Worm (Caenorhabditis elegans) whole organism, L1 larva: ENCODE results near the gene Y50D7A.8.

Source experiments
- ama-1 ChIP-seq: fragments of 150-350 bp; optimal IDR thresholded peaks from 2 replicates; lab custom pipeline; 2014
- blmp-1 ChIP-seq: fragments of 150-350 bp; optimal IDR thresholded peaks from 2 replicates; lab custom pipeline; 2014; ENCODE audit warnings: missing biosample characterization, missing genetic modification characterization
- lin-14 ChIP-seq: fragments of 200-800 bp; sonication (Bioruptor generic); optimal IDR thresholded peaks from 2 replicates; lab custom pipeline; 2018; ENCODE audit warnings: mild to moderate bottlenecking, missing genetic modification characterization, moderate library complexity, missing compliant biosample characterization
- lin-15B ChIP-seq: fragments of 150-350 bp; sonication (generic microtip); optimal IDR thresholded peaks from 3 replicates; lab custom pipeline; 2014; ENCODE audit warnings: missing biosample characterization, missing genetic modification characterization
- lin-39 ChIP-seq: fragments of 150-350 bp; optimal IDR thresholded peaks from 2 replicates; lab custom pipeline; 2014; ENCODE audit warnings: missing biosample characterization, missing genetic modification reagents, missing genetic modification characterization
- pqm-1 ChIP-seq: sonication (generic microtip); optimal IDR thresholded peaks from 3 replicates; lab custom pipeline; 2017; ENCODE audit warnings: missing biosample characterization, missing genetic modification characterization
- snpc-4 ChIP-seq: fragments of 150-350 bp; optimal IDR thresholded peaks from 2 replicates; lab custom pipeline; 2014; ENCODE audit warnings: missing biosample characterization, missing genetic modification characterization
- tbx-2 ChIP-seq: sonication (generic microtip); optimal IDR thresholded peaks from 2 replicates; lab custom pipeline; 2016; ENCODE audit warnings: missing genetic modification characterization, missing compliant biosample characterization
- unc-130 ChIP-seq: fragments of 150-350 bp; optimal IDR thresholded peaks from 2 replicates; lab custom pipeline; 2017; ENCODE audit warnings: missing biosample characterization, missing genetic modification characterization, inconsistent platforms
- unc-62 ChIP-seq: fragments of 150-350 bp; optimal IDR thresholded peaks from 2 replicates; lab custom pipeline; 2014; ENCODE audit warnings: missing biosample characterization, missing genetic modification reagents, missing genetic modification characterization

- TF ChIP-seq tbx-2 (peak; percentile 97), unc-130 (tag; lab: Kevin White, UChicago) (peak; percentile 84), lin-39 (no peak), snpc-4 (tag; lab: Kevin White, UChicago) (peak; percentile 56), pqm-1 (tag; lab: Kevin White, UChicago) (no peak), ama-1 (lab: Kevin White, UChicago) (peak; percentile 92), unc-62 (GFP tag; lab: Kevin White, UChicago) (no peak), blmp-1 (tag; lab: Kevin White, UChicago) (no peak), lin-15B (tag; lab: Kevin White, UChicago) (peak; percentile 19), lin-14 (peak; percentile 99)
Observed at ce11 chrIII:349511-350165, 6.6 kb upstream of the Y50D7A.8 start.
